Worm (Caenorhabditis elegans) whole organism, young adult: ENCODE results near the gene F20E11.17.
A peak's percentile ranks its signal among the peaks of the same experiment; 100 is the strongest.

Experiments
- B0019.2 ChIP-seq: fragments of 200-800 bp; sonication (Bioruptor generic); conservative IDR thresholded peaks from 2 replicates; pipeline ENCODE4 v1.3.6; 2022; ENCODE audit warnings: missing genetic modification reagents, missing genetic modification characterization, missing compliant biosample characterization
- C17E4.6 ChIP-seq: fragments of 200-800 bp; sonication (Bioruptor generic); IDR thresholded peaks from 2 replicates; pipeline ENCODE4 v1.3.6; 2022; ENCODE audit warnings: missing genetic modification reagents, missing genetic modification characterization, missing compliant biosample characterization
- F10E7.11 ChIP-seq: sonication (generic microtip); optimal IDR thresholded peaks from 2 replicates; lab custom pipeline; 2017; ENCODE audit warnings: mild to moderate bottlenecking, missing genetic modification characterization, moderate library complexity, missing compliant biosample characterization
- F22D6.2 ChIP-seq: sonication (generic microtip); optimal IDR thresholded peaks from 2 replicates; lab custom pipeline; 2016; ENCODE audit warnings: mild to moderate bottlenecking, missing genetic modification characterization, missing compliant biosample characterization
- F49E8.2 ChIP-seq: sonication (generic microtip); optimal IDR thresholded peaks from 3 replicates; lab custom pipeline; 2017; ENCODE audit warnings: missing genetic modification characterization, mild to moderate bottlenecking, missing compliant biosample characterization, antibody characterized with exemption, moderate library complexity; ENCODE audit not compliant: insufficient read depth
- F57A8.1 ChIP-seq: fragments of 200-800 bp; sonication (Bioruptor generic); optimal IDR thresholded peaks from 2 replicates; lab custom pipeline; 2018; ENCODE audit warnings: mild to moderate bottlenecking, missing genetic modification characterization, moderate library complexity, missing compliant biosample characterization
- T26A5.8 ChIP-seq: sonication (generic microtip); optimal IDR thresholded peaks from 2 replicates; lab custom pipeline; 2016; ENCODE audit warnings: missing genetic modification characterization, missing compliant biosample characterization
- ama-1 ChIP-seq, 3 experiments: fragments of 150-350 bp in 1 of 3; sonication (generic microtip) in 2 of 3; optimal IDR thresholded peaks; 2 replicates each; lab custom pipeline; 2014 to 2018; ENCODE audit warnings: missing biosample characterization in 2 of 3, missing genetic modification characterization in 2 of 3, missing genetic modification reagents in 2 of 3
- attf-5 ChIP-seq: fragments of 200-800 bp; sonication (Bioruptor generic); optimal IDR thresholded peaks from 2 replicates; lab custom pipeline; 2018; ENCODE audit warnings: mild to moderate bottlenecking, missing genetic modification characterization, missing compliant biosample characterization
- bed-2 ChIP-seq: fragments of 200-800 bp; sonication (Bioruptor generic); IDR thresholded peaks from 2 replicates; pipeline ENCODE4 v1.3.6; 2022; ENCODE audit warnings: missing genetic modification reagents, missing genetic modification characterization, missing compliant biosample characterization
- ccch-3 ChIP-seq: fragments of 200-800 bp; sonication (Bioruptor generic); optimal IDR thresholded peaks from 2 replicates; lab custom pipeline; 2018; ENCODE audit warnings: mild to moderate bottlenecking, missing genetic modification characterization, missing compliant biosample characterization
- cebp-1 ChIP-seq, 2 experiments: fragments of 200-800 bp in 1 of 2; sonication (Bioruptor generic) in 1 of 2; sonication (generic microtip) in 1 of 2; IDR thresholded peaks in 1 of 2; optimal IDR thresholded peaks in 1 of 2; 2 replicates each; pipeline versions ENCODE4 v1.3.6 to Lab custom; 2017 to 2022; ENCODE audit warnings: missing compliant biosample characterization in 2 of 2, missing genetic modification characterization in 2 of 2, mild to moderate bottlenecking in 1 of 2, missing genetic modification reagents in 1 of 2, moderate library complexity in 1 of 2
- cebp-2 ChIP-seq: fragments of 200-800 bp; sonication (Bioruptor generic); IDR thresholded peaks from 2 replicates; pipeline ENCODE4 v1.3.6; 2022; ENCODE audit warnings: missing genetic modification characterization, missing compliant biosample characterization
- ceh-40 ChIP-seq: fragments of 200-800 bp; sonication (Bioruptor generic); IDR thresholded peaks from 2 replicates; pipeline ENCODE4 v1.3.6; 2022; ENCODE audit warnings: missing genetic modification characterization, missing compliant biosample characterization
- dpff-1 ChIP-seq: sonication (generic microtip); optimal IDR thresholded peaks from 2 replicates; lab custom pipeline; 2017; ENCODE audit warnings: mild to moderate bottlenecking, missing genetic modification characterization, missing compliant biosample characterization
- hlh-26 ChIP-seq: fragments of 200-800 bp; sonication (Bioruptor generic); conservative IDR thresholded peaks from 2 replicates; pipeline ENCODE4 v1.3.6; 2022; ENCODE audit warnings: missing genetic modification reagents, missing genetic modification characterization, missing compliant biosample characterization
- hsf-1 ChIP-seq: fragments of 200-800 bp; sonication (Bioruptor generic); IDR thresholded peaks from 2 replicates; pipeline ENCODE4 v1.3.6; 2022; ENCODE audit warnings: missing genetic modification reagents, missing genetic modification characterization, missing compliant biosample characterization
- lin-26 ChIP-seq: fragments of 200-800 bp; sonication (Bioruptor generic); IDR thresholded peaks from 2 replicates; pipeline ENCODE4 v1.3.6; 2022; ENCODE audit warnings: missing genetic modification reagents, missing genetic modification characterization, missing compliant biosample characterization
- lin-54 ChIP-seq: fragments of 200-800 bp; sonication (Bioruptor generic); optimal IDR thresholded peaks from 2 replicates; lab custom pipeline; 2018; ENCODE audit warnings: mild to moderate bottlenecking, missing genetic modification characterization, missing compliant biosample characterization
- lsl-1 ChIP-seq: fragments of 200-800 bp; sonication (Bioruptor generic); optimal IDR thresholded peaks from 2 replicates; lab custom pipeline; 2018; ENCODE audit warnings: mild to moderate bottlenecking, missing genetic modification characterization, moderate library complexity, missing compliant biosample characterization
- madf-3 ChIP-seq: fragments of 200-800 bp; sonication (Bioruptor generic); IDR thresholded peaks from 2 replicates; pipeline ENCODE4 v1.3.6; 2022; ENCODE audit warnings: missing genetic modification reagents, missing genetic modification characterization, missing compliant biosample characterization
- mcd-1 ChIP-seq: fragments of 200-800 bp; sonication (Bioruptor generic); IDR thresholded peaks from 2 replicates; pipeline ENCODE4 v1.3.6; 2022; ENCODE audit warnings: missing genetic modification reagents, missing genetic modification characterization, missing compliant biosample characterization
- nfya-2 ChIP-seq: fragments of 200-800 bp; sonication (Bioruptor generic); IDR thresholded peaks from 2 replicates; pipeline ENCODE4 v1.3.6; 2022; ENCODE audit warnings: missing genetic modification reagents, missing genetic modification characterization, missing compliant biosample characterization
- nfyb-1 ChIP-seq: fragments of 200-800 bp; sonication (Bioruptor generic); IDR thresholded peaks from 2 replicates; pipeline ENCODE4 v1.3.6; 2022; ENCODE audit warnings: missing genetic modification reagents, missing genetic modification characterization, missing compliant biosample characterization
- nhr-179 ChIP-seq: sonication (generic microtip); optimal IDR thresholded peaks from 2 replicates; lab custom pipeline; 2016; ENCODE audit warnings: mild to moderate bottlenecking, missing genetic modification characterization, missing compliant biosample characterization
- nhr-90 ChIP-seq: sonication (generic microtip); optimal IDR thresholded peaks from 2 replicates; lab custom pipeline; 2016; ENCODE audit warnings: missing genotype, mild to moderate bottlenecking, missing genetic modification characterization, missing compliant biosample characterization
- pbrm-1 ChIP-seq: fragments of 200-800 bp; sonication (Bioruptor generic); IDR thresholded peaks from 2 replicates; pipeline ENCODE4 v1.3.6; 2022; ENCODE audit warnings: missing genetic modification reagents, missing genetic modification characterization, missing compliant biosample characterization
- sea-2 ChIP-seq: fragments of 200-800 bp; sonication (Bioruptor generic); IDR thresholded peaks from 2 replicates; pipeline ENCODE4 v1.3.6; 2022; ENCODE audit warnings: missing genetic modification characterization, missing compliant biosample characterization
- snpc-4 ChIP-seq, 5 experiments: fragments of 150-350 bp in 1 of 5; sonication (generic microtip) in 4 of 5; optimal IDR thresholded peaks; 2 replicates each; lab custom pipeline; 2014 to 2018; ENCODE audit warnings: missing genetic modification characterization in 5 of 5, missing biosample characterization in 3 of 5, antibody characterized with exemption in 2 of 5, mild to moderate bottlenecking in 2 of 5, missing compliant biosample characterization in 2 of 5, missing genotype in 2 of 5, moderate library complexity in 2 of 5, missing genetic modification reagents in 1 of 5
- sptf-2 ChIP-seq: fragments of 200-800 bp; sonication (Bioruptor generic); optimal IDR thresholded peaks from 2 replicates; lab custom pipeline; 2018; ENCODE audit warnings: mild to moderate bottlenecking, missing genetic modification characterization, missing compliant biosample characterization
- tbx-9 ChIP-seq: sonication (generic microtip); optimal IDR thresholded peaks from 2 replicates; lab custom pipeline; 2016; ENCODE audit warnings: borderline replicate concordance, missing genetic modification characterization, inconsistent platforms, missing compliant biosample characterization
- unc-130 ChIP-seq: sonication (generic microtip); optimal IDR thresholded peaks from 2 replicates; lab custom pipeline; 2016; ENCODE audit warnings: missing genetic modification reagents, missing genetic modification characterization, missing compliant biosample characterization
- zim-3 ChIP-seq: sonication (generic microtip); optimal IDR thresholded peaks from 2 replicates; lab custom pipeline; 2017; ENCODE audit warnings: mild to moderate bottlenecking, missing genetic modification characterization, moderate library complexity, missing compliant biosample characterization
- ztf-26 ChIP-seq: sonication (generic microtip); optimal IDR thresholded peaks from 2 replicates; lab custom pipeline; 2017; ENCODE audit warnings: missing genetic modification characterization, missing compliant biosample characterization

Gene F20E11.17

ce11 chrV:17473699-17474098 lies 4.6 kb upstream of the F20E11.17 start, which contains the start of gene srh-123:
Gene srh-123, plus strand, starts transcription at chrV:17473999.
- TF ChIP-seq cebp-1 (GFP tag; IDR thresholded peaks at IDR 0.05; lab: Robert Waterston, UW): no peak
- no peak for TF ChIP-seq cebp-1 (tag; optimal IDR thresholded peaks at IDR 0.05; lab: Kevin White, UChicago)
- TF ChIP-seq madf-3: no peak
- no peak for TF ChIP-seq ama-1 (optimal IDR thresholded peaks at IDR 0.05; lab: Kevin White, UChicago)
- no peak for TF ChIP-seq ama-1 (GFP tag; optimal IDR thresholded peaks at IDR 0.05; lab: Kevin White, UChicago)
- no peak for TF ChIP-seq nhr-90
- TF ChIP-seq hsf-1 (GFP tag; lab: Robert Waterston, UW): no peak
- TF ChIP-seq F49E8.2 (tag; lab: Kevin White, UChicago): no peak
- no peak for TF ChIP-seq F10E7.11 (tag; lab: Kevin White, UChicago)
- TF ChIP-seq lin-54 (GFP tag; lab: Kevin White, UChicago): no peak
- no peak for TF ChIP-seq ceh-40 (GFP tag; lab: Robert Waterston, UW)
- no peak for TF ChIP-seq lsl-1 (GFP tag; lab: Kevin White, UChicago)
- no peak for TF ChIP-seq nfyb-1 (GFP tag; lab: Robert Waterston, UW)
- TF ChIP-seq lin-26 (GFP tag; lab: Robert Waterston, UW): no peak
- no peak for TF ChIP-seq sea-2 (GFP tag; lab: Robert Waterston, UW)
- no peak for TF ChIP-seq sptf-2 (GFP tag; lab: Kevin White, UChicago)
- TF ChIP-seq unc-130 (GFP tag; lab: Kevin White, UChicago): no peak
- no peak for TF ChIP-seq ccch-3 (GFP tag; lab: Kevin White, UChicago)
- no peak for TF ChIP-seq F22D6.2 (tag; lab: Kevin White, UChicago)
- TF ChIP-seq, all 124 proteins: peak for 0

- no peak for TF ChIP-seq attf-5 (GFP tag; lab: Kevin White, UChicago)
- TF ChIP-seq nfya-2 (GFP tag; lab: Robert Waterston, UW): no peak
- no peak for TF ChIP-seq tbx-9 (tag; lab: Kevin White, UChicago)
- TF ChIP-seq F57A8.1: no peak
- no peak for TF ChIP-seq T26A5.8 (tag; lab: Kevin White, UChicago)
- TF ChIP-seq cebp-1 (GFP tag; IDR thresholded peaks at IDR 0.05; lab: Robert Waterston, UW): no peak
- TF ChIP-seq cebp-1 (tag; optimal IDR thresholded peaks at IDR 0.05; lab: Kevin White, UChicago): no peak
- TF ChIP-seq, all 124 proteins: peak for 0
These were observed 2.5 kb upstream of the F20E11.17 start, which contains the start of gene srh-235 for ce11 chrV:17471564-17471963. Gene srh-235, minus strand, starts transcription at chrV:17471664.

ce11 chrV:17467881-17468280 lies 1.2 kb downstream of the F20E11.17 start:
- TF ChIP-seq zim-3 (tag; lab: Kevin White, UChicago): no peak
- TF ChIP-seq hlh-26 (GFP tag; lab: Robert Waterston, UW): no peak
- no peak for TF ChIP-seq snpc-4 (GFP tag; optimal IDR thresholded peaks at IDR 0.05; lab: Kevin White, UChicago)
- peak in 1 of 4 experiments; percentile 59 for TF ChIP-seq snpc-4 (tag; optimal IDR thresholded peaks at IDR 0.05; lab: Kevin White, UChicago)

DNA sequence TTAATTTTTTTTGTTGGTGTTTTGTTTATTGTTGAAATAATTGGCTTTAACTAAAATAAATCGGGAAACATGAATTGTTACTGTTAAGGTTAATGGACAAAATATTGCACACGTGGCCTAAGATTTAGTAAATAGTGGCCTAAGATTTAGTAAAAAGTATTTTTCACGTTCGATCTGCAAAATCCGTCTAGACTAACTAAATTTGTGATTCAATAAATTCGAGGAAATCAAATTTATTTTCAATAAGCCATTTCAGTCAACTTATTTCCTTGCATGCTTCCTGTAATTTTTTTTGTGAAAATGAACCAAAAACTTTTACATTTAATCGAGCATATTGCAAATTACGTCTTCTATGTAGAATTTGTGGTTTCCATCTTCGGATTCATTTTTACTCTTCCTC lies 2.3 kb downstream of the F20E11.17 start, which contains the start of gene srw-72:
Gene srw-72, plus strand, starts transcription at position 301 of the 400 bp plus-strand sequence.
- no peak for TF ChIP-seq unc-130 (GFP tag; lab: Kevin White, UChicago)
- TF ChIP-seq mcd-1 (GFP tag; lab: Robert Waterston, UW): no peak
- no peak for TF ChIP-seq C17E4.6
- no peak for TF ChIP-seq ztf-26 (tag; lab: Kevin White, UChicago)
- no peak for TF ChIP-seq dpff-1 (tag; lab: Kevin White, UChicago)
- TF ChIP-seq attf-5 (GFP tag; lab: Kevin White, UChicago): no peak
- TF ChIP-seq pbrm-1 (GFP tag; lab: Robert Waterston, UW): no peak
- TF ChIP-seq B0019.2: no peak
- TF ChIP-seq cebp-2 (GFP tag; lab: Robert Waterston, UW): no peak
- no peak for TF ChIP-seq bed-2 (GFP tag; lab: Robert Waterston, UW)
- no peak for TF ChIP-seq nhr-179 (tag; lab: Kevin White, UChicago)
